Fruit fly (Drosophila melanogaster): ENCODE measurements around the gene Galt.

Gene Galt

DNA sequence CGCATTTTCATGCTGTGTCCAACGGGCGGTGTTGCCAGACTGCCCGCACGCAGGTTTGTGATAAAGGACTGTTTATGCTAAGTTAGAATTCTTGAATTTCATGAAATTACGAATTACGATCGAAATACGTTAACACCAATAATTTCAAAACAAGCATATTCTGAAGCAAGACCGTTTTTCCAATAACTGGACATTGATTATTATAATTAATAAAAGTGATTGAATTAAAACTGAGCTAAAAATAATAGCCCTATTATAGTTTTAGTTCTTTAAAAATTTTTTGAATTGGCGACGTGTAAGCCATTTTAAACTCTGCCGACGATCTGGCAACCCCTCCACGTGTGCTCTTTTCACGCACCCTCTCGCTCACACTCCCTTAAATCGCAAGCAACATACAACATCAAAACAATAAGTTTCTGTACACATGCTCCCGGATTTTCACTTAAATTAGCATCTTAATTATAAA is 19.6 kb downstream of the Galt start (continued):
- TF ChIP-seq Antp (GFP tag; optimal IDR thresholded peaks at IDR 0.05) (peak; percentile 86), CG3065 (GFP tag; optimal IDR thresholded peaks at IDR 0.05) (peak; percentile 90), HmgZ (tag; optimal IDR thresholded peaks at IDR 0.05) (peak; percentile 98), CG4707 (GFP tag; optimal IDR thresholded peaks at IDR 0.05) (peak; percentile 65), CG15011 (GFP tag; optimal IDR thresholded peaks at IDR 0.05) (peak; percentile 95), CG8359 (GFP tag; optimal IDR thresholded peaks at IDR 0.05; ENCODE audit: borderline replicate concordance) (peak; percentile 85), NK7.1 (GFP tag; optimal IDR thresholded peaks at IDR 0.05) (peak; percentile 70), chn (GFP tag; optimal IDR thresholded peaks at IDR 0.05) (peak; percentile 91), twi (tag; optimal IDR thresholded peaks at IDR 0.05) (peak; percentile 92), CG8290 (GFP tag; optimal IDR thresholded peaks at IDR 0.05) (peak; percentile 89), CG8290 (tag; optimal IDR thresholded peaks at IDR 0.05) (peak; percentile 88 to 92), amos (GFP tag; IDR thresholded peaks at IDR 0.05; ENCODE audit: partially characterized antibody) (no peak; the same call in 1 of the 2 replicates), CG17359 (tag; optimal IDR thresholded peaks at IDR 0.05) (peak; percentile 95), Hey (tag; optimal IDR thresholded peaks at IDR 0.05) (no peak), her (GFP tag; optimal IDR thresholded peaks at IDR 0.05) (peak; percentile 81), CG8944 (GFP tag; optimal IDR thresholded peaks at IDR 0.05) (peak; percentile 89), CG4854 (GFP tag; optimal IDR thresholded peaks at IDR 0.05) (peak; percentile 90), seq (GFP tag; IDR thresholded peaks at IDR 0.05) (peak; percentile 96), CTCF (GFP tag; optimal IDR thresholded peaks at IDR 0.05) (peak; percentile 61), eyg (GFP tag; optimal IDR thresholded peaks at IDR 0.05) (peak; percentile 78), CG2202 (tag; optimal IDR thresholded peaks at IDR 0.05) (peak; percentile 84), CG9727 (GFP tag; optimal IDR thresholded peaks at IDR 0.05) (peak; percentile 97), Oaz (GFP tag; IDR thresholded peaks at IDR 0.05) (peak; percentile 93), Ets97D (GFP tag; optimal IDR thresholded peaks at IDR 0.05) (peak; percentile 85), al (GFP tag; IDR thresholded peaks at IDR 0.05) (peak; percentile 91), sna (GFP tag; IDR thresholded peaks at IDR 0.05; ENCODE audit: partially characterized antibody) (no peak), Max (GFP tag; optimal IDR thresholded peaks at IDR 0.05) (peak; percentile 98), Sin3A (optimal IDR thresholded peaks at IDR 0.05) (peak; percentile 66), CG17328 (GFP tag; IDR thresholded peaks at IDR 0.05) (peak; percentile 88), CG17186 (GFP tag; optimal IDR thresholded peaks at IDR 0.05) (peak; percentile 85), CG6689 (GFP tag; IDR thresholded peaks at IDR 0.05) (peak; percentile 96), CG10654 (GFP tag; optimal IDR thresholded peaks at IDR 0.05) (peak; percentile 94), CG4730 (GFP tag; IDR thresholded peaks at IDR 0.05) (peak; percentile 86), Bteb2 (GFP tag; optimal IDR thresholded peaks at IDR 0.05) (peak; percentile 95), CG13424 (tag; optimal IDR thresholded peaks at IDR 0.05) (peak; percentile 97), CG3407 (GFP tag; optimal IDR thresholded peaks at IDR 0.05) (peak; percentile 91), Dp (GFP tag; optimal IDR thresholded peaks at IDR 0.05) (peak; percentile 23), Scr (GFP tag; IDR thresholded peaks at IDR 0.05; ENCODE audit: partially characterized antibody) (no peak), esg (GFP tag; conservative IDR thresholded peaks at IDR 0.05) (peak; percentile 94), CG2889 (GFP tag; IDR thresholded peaks at IDR 0.05) (peak; percentile 89), CG30403 (GFP tag; optimal IDR thresholded peaks at IDR 0.05) (peak; percentile 98), Atf3 (GFP tag; optimal IDR thresholded peaks at IDR 0.05) (peak; percentile 53), gt (GFP tag; IDR thresholded peaks at IDR 0.05) (peak; percentile 63), CG7271 (tag; optimal IDR thresholded peaks at IDR 0.05) (peak; percentile 74), CG17802 (tag; optimal IDR thresholded peaks at IDR 0.05) (peak; percentile 91), CG4360 (GFP tag; IDR thresholded peaks at IDR 0.05) (no peak; the same call in 1 of the 2 replicates), dimm (GFP tag; IDR thresholded peaks at IDR 0.05) (peak; percentile 72), chinmo (GFP tag; IDR thresholded peaks at IDR 0.05; ENCODE audit: partially characterized antibody) (no peak), Abd-B (GFP tag; optimal IDR thresholded peaks at IDR 0.05) (peak; percentile 95), sim (GFP tag; IDR thresholded peaks at IDR 0.05) (peak; percentile 65; the same call in 1 of the 2 replicates), gro (GFP tag; optimal IDR thresholded peaks at IDR 0.05) (peak; percentile 92), sima (GFP tag; optimal IDR thresholded peaks at IDR 0.05) (peak; percentile 76)

All from whole organism, embryonic.